Fruit fly (Drosophila melanogaster): ENCODE measurements around the gene hzg.

The hzg gene

dm6 chr3L:16011319-16012210, 7.0 kb upstream of the hzg start, which contains the start of gene mib1 (continued):
- TF ChIP-seq MBD-R2 (GFP tag; IDR thresholded peaks at IDR 0.05) (peak; percentile 81; the same call in 1 of the 2 replicates), prd (optimal IDR thresholded peaks at IDR 0.05) (no peak), prd (GFP tag; IDR thresholded peaks at IDR 0.05) (0 out of 3 replicates have a peak, but pooled peaks have one; percentile 33), CG9932 (GFP tag; IDR thresholded peaks at IDR 0.05) (peak; percentile 51; the same call in 1 of the 2 replicates), CG5953 (GFP tag; IDR thresholded peaks at IDR 0.05) (no peak), CG15073 (GFP tag; optimal IDR thresholded peaks at IDR 0.05) (no peak), CkIIα-i1 (GFP tag; IDR thresholded peaks at IDR 0.05) (no peak), Fer3 (tag; optimal IDR thresholded peaks at IDR 0.05) (no peak), CG17912 (GFP tag; optimal IDR thresholded peaks at IDR 0.05) (no peak), slbo (GFP tag; IDR thresholded peaks at IDR 0.05) (peak; percentile 62; the same call in 1 of the 2 replicates), CG30431 (GFP tag; optimal IDR thresholded peaks at IDR 0.05) (no peak), Spps (tag; optimal IDR thresholded peaks at IDR 0.05) (no peak), CG7372 (GFP tag; IDR thresholded peaks at IDR 0.05) (no peak), vfl (GFP tag; optimal IDR thresholded peaks at IDR 0.05) (no peak), row (GFP tag; IDR thresholded peaks at IDR 0.05) (peak; percentile 90), abd-A (tag; optimal IDR thresholded peaks at IDR 0.05) (peak; percentile 80), CG32767 (GFP tag; IDR thresholded peaks at IDR 0.05) (0 out of 2 replicates have a peak, but pooled peaks have one; percentile 20), hb (GFP tag; IDR thresholded peaks at IDR 0.05; ENCODE audit: partially characterized antibody) (peak; percentile 84), Opbp (GFP tag; IDR thresholded peaks at IDR 0.05; ENCODE audit: partially characterized antibody) (peak; percentile 95), seq (GFP tag; IDR thresholded peaks at IDR 0.05) (peak; percentile 49; the same call in 1 of the 2 replicates), pan (optimal IDR thresholded peaks at IDR 0.05) (no peak), pan (GFP tag; optimal IDR thresholded peaks at IDR 0.05 in 1 of 2, IDR thresholded peaks at IDR 0.05 in 1 of 2) (peak in 1 of 2 experiments; percentile 35), sr (GFP tag; IDR thresholded peaks at IDR 0.05) (peak; percentile 62; the same call in 1 of the 3 replicates), D19B (GFP tag; optimal IDR thresholded peaks at IDR 0.05) (no peak), wek (GFP tag; optimal IDR thresholded peaks at IDR 0.05) (no peak), CG30403 (GFP tag; optimal IDR thresholded peaks at IDR 0.05) (peak; percentile 5), Atf-2 (GFP tag; optimal IDR thresholded peaks at IDR 0.05) (no peak), CG6689 (GFP tag; IDR thresholded peaks at IDR 0.05) (no peak), Mad (GFP tag; optimal IDR thresholded peaks at IDR 0.05) (no peak), CG10979 (tag; optimal IDR thresholded peaks at IDR 0.05) (peak; percentile 19), Nf-YC (tag; optimal IDR thresholded peaks at IDR 0.05) (peak; percentile 53), gsb (GFP tag; IDR thresholded peaks at IDR 0.05) (no peak), CG12219 (GFP tag; optimal IDR thresholded peaks at IDR 0.05) (no peak), CG1792 (GFP tag; optimal IDR thresholded peaks at IDR 0.05) (no peak), Dip2 (GFP tag; IDR thresholded peaks at IDR 0.05) (no peak), jing (GFP tag; optimal IDR thresholded peaks at IDR 0.05) (no peak), CG10274 (GFP tag; optimal IDR thresholded peaks at IDR 0.05) (no peak), CG11085 (GFP tag; IDR thresholded peaks at IDR 0.05) (no peak), E2f1 (GFP tag; IDR thresholded peaks at IDR 0.05) (no peak), slou (GFP tag; optimal IDR thresholded peaks at IDR 0.05) (no peak), Ets97D (GFP tag; optimal IDR thresholded peaks at IDR 0.05) (peak; percentile 88), CG6272 (GFP tag; IDR thresholded peaks at IDR 0.05) (no peak), Fer1 (GFP tag; optimal IDR thresholded peaks at IDR 0.05) (peak; percentile 64), CG31365 (tag; optimal IDR thresholded peaks at IDR 0.05) (peak; percentile 60), Asciz (GFP tag; optimal IDR thresholded peaks at IDR 0.05) (no peak), Oli (tag; optimal IDR thresholded peaks at IDR 0.05) (no peak), CG6654 (GFP tag; optimal IDR thresholded peaks at IDR 0.05) (no peak), CG11723 (GFP tag; optimal IDR thresholded peaks at IDR 0.05) (no peak), Atf3 (GFP tag; optimal IDR thresholded peaks at IDR 0.05) (no peak), z (GFP tag; IDR thresholded peaks at IDR 0.05) (no peak)
